Worm (Caenorhabditis elegans): Measurements from ENCODE around the gene H12C20.7.
A peak's percentile ranks its signal among the peaks of the same experiment; 100 is the strongest.

H12C20.7 gene

ce11 chrV:11580826-11581225 lies 8.0 kb upstream of the H12C20.7 start, which contains the start of gene srx-90:
TSS of gene srx-90 (plus strand) at chrV:11581126.
- TF ChIP-seq aly-2 (tag; optimal IDR thresholded peaks at IDR 0.05) (no peak), lin-11 (tag; optimal IDR thresholded peaks at IDR 0.05) (no peak), nhr-237 (tag; optimal IDR thresholded peaks at IDR 0.05) (no peak), ztf-11 (tag; optimal IDR thresholded peaks at IDR 0.05) (no peak), nhr-12 (tag; optimal IDR thresholded peaks at IDR 0.05) (no peak), snpc-4 (tag; optimal IDR thresholded peaks at IDR 0.05) (no peak), skn-1 (tag; optimal IDR thresholded peaks at IDR 0.05) (no peak), R02D3.7 (tag; optimal IDR thresholded peaks at IDR 0.05) (no peak), elt-1 (tag; optimal IDR thresholded peaks at IDR 0.05) (no peak), elt-3 (tag; optimal IDR thresholded peaks at IDR 0.05) (no peak), sem-4 (tag; optimal IDR thresholded peaks at IDR 0.05) (no peak), mbf-1 (tag; optimal IDR thresholded peaks at IDR 0.05) (no peak), fos-1 (tag; optimal IDR thresholded peaks at IDR 0.05) (no peak), nhr-21 (tag; optimal IDR thresholded peaks at IDR 0.05) (no peak), F13H6.1 (tag; optimal IDR thresholded peaks at IDR 0.05) (no peak), ZK546.5 (tag; optimal IDR thresholded peaks at IDR 0.05) (no peak), unc-55 (GFP tag; optimal IDR thresholded peaks at IDR 0.05) (no peak), lin-39 (tag; optimal IDR thresholded peaks at IDR 0.05) (no peak)

ce11 chrV:11574563-11574962 lies 1.8 kb upstream of the H12C20.7 start:
- TF ChIP-seq lsy-2 (tag; optimal IDR thresholded peaks at IDR 0.05) (peak in 1 of 2 experiments; percentile 37), unc-39 (tag; optimal IDR thresholded peaks at IDR 0.05) (no peak), nhr-237 (tag; optimal IDR thresholded peaks at IDR 0.05) (no peak), nhr-6 (tag; optimal IDR thresholded peaks at IDR 0.05) (no peak), crh-2 (tag; optimal IDR thresholded peaks at IDR 0.05) (no peak), fos-1 (tag; optimal IDR thresholded peaks at IDR 0.05) (peak; percentile 7)

ce11 chrV:11570169-11570651 lies 2.6 kb downstream of the H12C20.7 start, which contains the start of the genes nhr-101 and pms-2:
TSS of gene nhr-101 (plus strand) at chrV:11570476.
TSS of gene pms-2 (minus strand) at chrV:11570601.
- TF ChIP-seq mdl-1 (tag; optimal IDR thresholded peaks at IDR 0.05): no peak
- peak; percentile 4 for TF ChIP-seq nhr-21 (tag; optimal IDR thresholded peaks at IDR 0.05)
- peak; percentile 41 for TF ChIP-seq nhr-129 (tag; optimal IDR thresholded peaks at IDR 0.05)
- TF ChIP-seq fos-1 (tag; optimal IDR thresholded peaks at IDR 0.05): peak; percentile 6
- peak; percentile 42 for TF ChIP-seq sma-9 (GFP tag; optimal IDR thresholded peaks at IDR 0.05)
- TF ChIP-seq sma-9 (tag; optimal IDR thresholded peaks at IDR 0.05): no peak
- no peak for TF ChIP-seq mbf-1 (tag; optimal IDR thresholded peaks at IDR 0.05)
- peak; percentile 1 for TF ChIP-seq ztf-4 (tag; optimal IDR thresholded peaks at IDR 0.05)

- TF ChIP-seq fos-1 (tag; optimal IDR thresholded peaks at IDR 0.05) (no peak), mdl-1 (tag; optimal IDR thresholded peaks at IDR 0.05) (no peak), snpc-4 (tag; optimal IDR thresholded peaks at IDR 0.05) (no peak), nhr-10 (tag; optimal IDR thresholded peaks at IDR 0.05) (no peak)
These were observed 8.2 kb downstream of the H12C20.7 start, which contains the start of gene srx-87 for ce11 chrV:11564573-11564972. TSS of gene srx-87 (plus strand) at chrV:11564873.

ce11 chrV:11562643-11563042 lies 10.1 kb downstream of the H12C20.7 start, which contains the start of gene srx-86:
TSS of gene srx-86 (plus strand) at chrV:11562943.
- TF ChIP-seq unc-39 (tag; optimal IDR thresholded peaks at IDR 0.05) (no peak), R02D3.7 (tag; optimal IDR thresholded peaks at IDR 0.05) (no peak), egl-27 (tag; optimal IDR thresholded peaks at IDR 0.05) (no peak), nhr-77 (tag; optimal IDR thresholded peaks at IDR 0.05) (no peak), ZK546.5 (tag; optimal IDR thresholded peaks at IDR 0.05) (no peak), mab-5 (tag; optimal IDR thresholded peaks at IDR 0.05) (no peak), ztf-1 (GFP tag; conservative IDR thresholded peaks at IDR 0.05) (no peak), lsy-2 (tag; optimal IDR thresholded peaks at IDR 0.05) (no peak), F13H6.1 (tag; optimal IDR thresholded peaks at IDR 0.05) (no peak), alr-1 (tag; optimal IDR thresholded peaks at IDR 0.05) (no peak), lin-13 (GFP tag; optimal IDR thresholded peaks at IDR 0.05) (no peak), nhr-237 (tag; optimal IDR thresholded peaks at IDR 0.05) (no peak), unc-62 (GFP tag; optimal IDR thresholded peaks at IDR 0.05) (no peak), elt-3 (tag; optimal IDR thresholded peaks at IDR 0.05) (no peak), ceh-16 (tag; optimal IDR thresholded peaks at IDR 0.05) (no peak), dmd-4 (tag; optimal IDR thresholded peaks at IDR 0.05) (no peak), ceh-82 (tag; optimal IDR thresholded peaks at IDR 0.05) (no peak)

All from whole organism, L2 larva.